Fruit fly (Drosophila melanogaster): Measurements from ENCODE around the gene CG12268.

Gene CG12268

dm6 chr3R:23958091-23958838 is 10.0 kb upstream of the CG12268 start, which contains the start of the genes GluProRS and AP-1sigma (continued):
- TF ChIP-seq ase (GFP tag; IDR thresholded peaks at IDR 0.05) (peak; percentile 94), hbn (GFP tag; IDR thresholded peaks at IDR 0.05; ENCODE audit: partially characterized antibody) (peak; percentile 79), ind (GFP tag; optimal IDR thresholded peaks at IDR 0.05) (peak; percentile 94), CG7987 (GFP tag; optimal IDR thresholded peaks at IDR 0.05) (peak; percentile 46), CG18262 (tag; optimal IDR thresholded peaks at IDR 0.05) (peak; percentile 87), so (GFP tag; IDR thresholded peaks at IDR 0.05) (peak; percentile 92), CG8290 (GFP tag; optimal IDR thresholded peaks at IDR 0.05) (peak; percentile 82), CG8290 (tag; optimal IDR thresholded peaks at IDR 0.05) (peak in 1 of 2 experiments; percentile 82), jumu (GFP tag; optimal IDR thresholded peaks at IDR 0.05) (peak; percentile 83), CG12659 (GFP tag; optimal IDR thresholded peaks at IDR 0.05) (peak; percentile 94), CG8089 (GFP tag; optimal IDR thresholded peaks at IDR 0.05) (peak; percentile 69), CG14667 (GFP tag; IDR thresholded peaks at IDR 0.05) (peak; percentile 97), CG11504 (tag; optimal IDR thresholded peaks at IDR 0.05) (no peak), Drgx (GFP tag; IDR thresholded peaks at IDR 0.05) (peak; percentile 92), chinmo (GFP tag; IDR thresholded peaks at IDR 0.05; ENCODE audit: partially characterized antibody) (peak; percentile 96), ranshi (GFP tag; IDR thresholded peaks at IDR 0.05) (peak; percentile 95), Hey (tag; optimal IDR thresholded peaks at IDR 0.05) (peak; percentile 42), chif (GFP tag; optimal IDR thresholded peaks at IDR 0.05) (peak; percentile 73 to 88), fd102C (GFP tag; optimal IDR thresholded peaks at IDR 0.05) (peak; percentile 59), CG16813 (GFP tag; IDR thresholded peaks at IDR 0.05; ENCODE audit: partially characterized antibody) (peak; percentile 97), scrt (GFP tag; optimal IDR thresholded peaks at IDR 0.05) (peak; percentile 77), MTF-1 (GFP tag; optimal IDR thresholded peaks at IDR 0.05; ENCODE audit: borderline replicate concordance) (peak; percentile 59), CrebB (tag; optimal IDR thresholded peaks at IDR 0.05) (peak; percentile 67), CG10654 (GFP tag; optimal IDR thresholded peaks at IDR 0.05) (peak; percentile 92), phol (tag; optimal IDR thresholded peaks at IDR 0.05) (peak; percentile 94), tap (tag; optimal IDR thresholded peaks at IDR 0.05) (peak; percentile 74), az2 (GFP tag; optimal IDR thresholded peaks at IDR 0.05) (peak; percentile 92), CG2712 (tag; optimal IDR thresholded peaks at IDR 0.05) (peak; percentile 92), nerfin-1 (tag; optimal IDR thresholded peaks at IDR 0.05) (peak; percentile 75), CG2875 (GFP tag; optimal IDR thresholded peaks at IDR 0.05) (peak; percentile 60), CG31388 (GFP tag; optimal IDR thresholded peaks at IDR 0.05) (peak; percentile 82), CG10147 (GFP tag; optimal IDR thresholded peaks at IDR 0.05) (no peak), CG12299 (tag; optimal IDR thresholded peaks at IDR 0.05) (peak; percentile 69), CG3065 (GFP tag; optimal IDR thresholded peaks at IDR 0.05) (peak; percentile 89), Aef1 (GFP tag; IDR thresholded peaks at IDR 0.05) (peak; percentile 95), stwl (tag; optimal IDR thresholded peaks at IDR 0.05) (peak; percentile 55), CG5953 (GFP tag; IDR thresholded peaks at IDR 0.05) (peak; percentile 94), pnt (GFP tag; optimal IDR thresholded peaks at IDR 0.05) (peak; percentile 88), CG3281 (GFP tag; optimal IDR thresholded peaks at IDR 0.05) (peak; percentile 84), crol (GFP tag; IDR thresholded peaks at IDR 0.05) (peak; percentile 66), bbx (GFP tag; IDR thresholded peaks at IDR 0.05; ENCODE audit: partially characterized antibody) (peak; percentile 85), Dip3 (GFP tag; optimal IDR thresholded peaks at IDR 0.05) (peak; percentile 85), aop (GFP tag; IDR thresholded peaks at IDR 0.05) (peak; percentile 75), gro (GFP tag; optimal IDR thresholded peaks at IDR 0.05) (peak; percentile 52), fu2 (GFP tag; optimal IDR thresholded peaks at IDR 0.05) (peak; percentile 57), luna (GFP tag; optimal IDR thresholded peaks at IDR 0.05) (peak; percentile 38), gfzf (GFP tag; optimal IDR thresholded peaks at IDR 0.05) (no peak), bab2 (GFP tag; optimal IDR thresholded peaks at IDR 0.05) (peak; percentile 85), shn (GFP tag; optimal IDR thresholded peaks at IDR 0.05) (peak; percentile 71)

Measured in whole organism, embryonic.